Fruit fly (Drosophila melanogaster) whole organism, embryonic: ENCODE data around the gene ovm.
A peak's percentile ranks its signal among the peaks of the same experiment; 100 is the strongest.

Source experiments
- CG10209 ChIP-seq: fragments of 200-800 bp; sonication (Bioruptor generic); optimal IDR thresholded peaks from 3 replicates; lab custom pipeline; 2017; ENCODE audit warnings: missing biosample characterization, mild to moderate bottlenecking, missing genetic modification characterization, missing genetic modification reagents
- CG10979 ChIP-seq: fragments of 200-800 bp; sonication (Bioruptor generic); optimal IDR thresholded peaks from 2 replicates; lab custom pipeline; 2018; ENCODE audit warnings: missing biosample characterization, mild to moderate bottlenecking, missing genetic modification characterization, moderate library complexity
- CG13775 ChIP-seq: fragments of 200-800 bp; sonication (Bioruptor generic); optimal IDR thresholded peaks from 3 replicates; lab custom pipeline; 2017; ENCODE audit warnings: missing biosample characterization, mild to moderate bottlenecking, missing genetic modification characterization
- CG14441 ChIP-seq: fragments of 200-800 bp; sonication (Bioruptor generic); IDR thresholded peaks from 2 replicates; pipeline ENCODE4 v1.3.6; 2022; ENCODE audit warnings: missing biosample characterization, missing genetic modification characterization
- CG17385 ChIP-seq: fragments of 200-800 bp; sonication (Bioruptor generic); optimal IDR thresholded peaks from 3 replicates; lab custom pipeline; 2018; ENCODE audit warnings: missing biosample characterization, mild to moderate bottlenecking, missing genetic modification characterization
- CG17912 ChIP-seq: fragments of 200-800 bp; sonication (Bioruptor generic); optimal IDR thresholded peaks from 2 replicates; lab custom pipeline; 2018; ENCODE audit warnings: missing biosample characterization, mild to moderate bottlenecking, missing genetic modification characterization
- CG30403 ChIP-seq: fragments of 200-800 bp; sonication (Bioruptor generic); optimal IDR thresholded peaks from 3 replicates; lab custom pipeline; 2016; ENCODE audit warnings: missing biosample characterization, missing genetic modification characterization
- CG34376 ChIP-seq: fragments of 200-800 bp; sonication (Bioruptor generic); optimal IDR thresholded peaks from 2 replicates; lab custom pipeline; 2018; ENCODE audit warnings: missing biosample characterization, mild to moderate bottlenecking, missing genetic modification characterization
- CG4328 ChIP-seq: fragments of 200-800 bp; sonication (Bioruptor generic); optimal IDR thresholded peaks from 3 replicates; lab custom pipeline; 2017; ENCODE audit warnings: missing biosample characterization, missing genetic modification reagents, missing genetic modification characterization
- CG4360 ChIP-seq: fragments of 200-800 bp; sonication (Bioruptor generic); IDR thresholded peaks from 2 replicates; pipeline ENCODE4 v1.3.6; 2022; ENCODE audit warnings: missing biosample characterization, missing genetic modification characterization
- CG4404 ChIP-seq: fragments of 200-800 bp; sonication (Bioruptor generic); IDR thresholded peaks from 2 replicates; pipeline ENCODE4 v1.3.6; 2022; ENCODE audit warnings: missing biosample characterization, missing genetic modification characterization
- CG6254 ChIP-seq: fragments of 200-800 bp; sonication (Bioruptor generic); optimal IDR thresholded peaks from 3 replicates; lab custom pipeline; 2017; ENCODE audit warnings: mild to moderate bottlenecking, missing biosample characterization, missing genetic modification reagents, missing genetic modification characterization
- CG6689 ChIP-seq: fragments of 200-800 bp; sonication (Bioruptor generic); IDR thresholded peaks from 2 replicates; pipeline ENCODE4 v1.3.6; 2022; ENCODE audit warnings: missing biosample characterization, missing genetic modification characterization
- CG6854 ChIP-seq: fragments of 200-800 bp; sonication (Bioruptor generic); optimal IDR thresholded peaks from 3 replicates; lab custom pipeline; 2017; ENCODE audit warnings: missing biosample characterization, mild to moderate bottlenecking, missing genetic modification characterization
- CG9817 ChIP-seq: fragments of 200-800 bp; sonication (Bioruptor generic); optimal IDR thresholded peaks from 2 replicates; lab custom pipeline; 2018; ENCODE audit warnings: missing biosample characterization, mild to moderate bottlenecking, missing genetic modification characterization, moderate library complexity
- Deaf1 ChIP-seq: fragments of 200-800 bp; optimal IDR thresholded peaks from 3 replicates; lab custom pipeline; 2019; ENCODE audit warnings: missing biosample characterization, mild to moderate bottlenecking, missing genetic modification characterization, moderate library complexity
- Dfd ChIP-seq, 2 experiments: fragments of >200 bp; optimal IDR thresholded peaks; 2 replicates each; lab custom pipeline; 2017; ENCODE audit warnings: missing biosample characterization in 2 of 2, missing genetic modification characterization in 2 of 2
- Dp ChIP-seq: fragments of 200-800 bp; sonication (Bioruptor generic); optimal IDR thresholded peaks from 2 replicates; lab custom pipeline; 2018; ENCODE audit warnings: missing biosample characterization, mild to moderate bottlenecking, missing genetic modification characterization, moderate library complexity
- ERR ChIP-seq: fragments of 200-800 bp; sonication (Bioruptor generic); optimal IDR thresholded peaks from 2 replicates; lab custom pipeline; 2016; ENCODE audit warnings: missing biosample characterization, missing genetic modification characterization
- Fer1 ChIP-seq: fragments of 200-800 bp; sonication (Bioruptor generic); optimal IDR thresholded peaks from 2 replicates; lab custom pipeline; 2017; ENCODE audit warnings: missing biosample characterization, mild to moderate bottlenecking, missing genetic modification characterization
- Kr ChIP-seq: fragments of 200-800 bp; sonication (Bioruptor generic); optimal IDR thresholded peaks from 2 replicates; lab custom pipeline; 2017; ENCODE audit warnings: missing biosample characterization, mild to moderate bottlenecking, missing genetic modification characterization
- Lpt ChIP-seq: fragments of >200 bp; optimal IDR thresholded peaks from 2 replicates; lab custom pipeline; 2018; ENCODE audit warnings: missing biosample characterization, missing genetic modification characterization
- Mad ChIP-seq: fragments of 200-800 bp; sonication (Bioruptor generic); optimal IDR thresholded peaks from 2 replicates; lab custom pipeline; 2016; ENCODE audit warnings: missing biosample characterization, missing genetic modification characterization
- Meics ChIP-seq: fragments of 200-800 bp; sonication (Bioruptor generic); optimal IDR thresholded peaks from 2 replicates; lab custom pipeline; 2017; ENCODE audit warnings: missing biosample characterization, mild to moderate bottlenecking, missing genetic modification characterization
- Mes4 ChIP-seq: fragments of 200-800 bp; sonication (Bioruptor generic); optimal IDR thresholded peaks from 2 replicates; lab custom pipeline; 2016; ENCODE audit warnings: missing biosample characterization, missing genetic modification characterization
- Myb ChIP-seq: fragments of 200-800 bp; sonication (Bioruptor generic); optimal IDR thresholded peaks from 2 replicates; lab custom pipeline; 2016; ENCODE audit warnings: missing biosample characterization, missing genetic modification characterization
- Nf-YB ChIP-seq: fragments of 200-800 bp; sonication (Bioruptor generic); optimal IDR thresholded peaks from 3 replicates; lab custom pipeline; 2019; ENCODE audit warnings: missing biosample characterization, mild to moderate bottlenecking, missing genetic modification characterization, moderate library complexity
- Side ChIP-seq: fragments of 200-800 bp; sonication (Bioruptor generic); optimal IDR thresholded peaks from 2 replicates; lab custom pipeline; 2016; ENCODE audit warnings: missing biosample characterization, missing genetic modification characterization
- Sin3A ChIP-seq: fragments of >200 bp; optimal IDR thresholded peaks from 2 replicates; lab custom pipeline; 2018
- Spps ChIP-seq: fragments of 200-800 bp; sonication (Bioruptor generic); optimal IDR thresholded peaks from 2 replicates; lab custom pipeline; 2018; ENCODE audit warnings: missing biosample characterization, mild to moderate bottlenecking, missing genetic modification characterization
- Stat92E ChIP-seq, 3 experiments: fragments of >200 bp in 2 of 3; fragments of 200-800 bp in 1 of 3; sonication (Bioruptor generic) in 1 of 3; optimal IDR thresholded peaks; 2 replicates each; lab custom pipeline; 2017 to 2019; ENCODE audit warnings: missing biosample characterization in 3 of 3, missing genetic modification characterization in 3 of 3, mild to moderate bottlenecking in 1 of 3, moderate library complexity in 1 of 3
- abd-A ChIP-seq: fragments of 200-800 bp; sonication (Bioruptor generic); optimal IDR thresholded peaks from 3 replicates; lab custom pipeline; 2019; ENCODE audit warnings: missing biosample characterization, mild to moderate bottlenecking, missing genetic modification characterization, moderate library complexity
- az2 ChIP-seq: fragments of 200-800 bp; sonication (Bioruptor generic); optimal IDR thresholded peaks from 3 replicates; lab custom pipeline; 2016; ENCODE audit warnings: missing biosample characterization, missing genetic modification characterization
- dmrt99B ChIP-seq: fragments of 200-800 bp; sonication (Bioruptor generic); optimal IDR thresholded peaks from 2 replicates; lab custom pipeline; 2018; ENCODE audit warnings: missing biosample characterization, mild to moderate bottlenecking, missing genetic modification characterization, moderate library complexity
- gfzf ChIP-seq: fragments of 200-800 bp; sonication (Bioruptor generic); optimal IDR thresholded peaks from 2 replicates; lab custom pipeline; 2016; ENCODE audit warnings: missing biosample characterization, mild to moderate bottlenecking, missing genetic modification characterization, moderate library complexity
- hbn ChIP-seq: fragments of 200-800 bp; sonication (Bioruptor generic); IDR thresholded peaks from 2 replicates; pipeline ENCODE4 v1.3.6; 2022; ENCODE audit warnings: missing biosample characterization, missing genetic modification characterization; ENCODE audit not compliant: partially characterized antibody
- kni ChIP-seq: fragments of 200-800 bp; sonication (Bioruptor generic); optimal IDR thresholded peaks from 3 replicates; lab custom pipeline; 2017; ENCODE audit warnings: mild to moderate bottlenecking, missing biosample characterization, missing genetic modification reagents, missing genetic modification characterization
- lab ChIP-seq: fragments of 200-800 bp; sonication (Bioruptor generic); optimal IDR thresholded peaks from 3 replicates; lab custom pipeline; 2017; ENCODE audit warnings: missing biosample characterization, missing genetic modification characterization, mild to moderate bottlenecking, moderate library complexity, missing genetic modification reagents
- mirr ChIP-seq: fragments of 200-800 bp; sonication (Bioruptor generic); optimal IDR thresholded peaks from 3 replicates; lab custom pipeline; 2018; ENCODE audit warnings: missing biosample characterization, mild to moderate bottlenecking, missing genetic modification characterization
- oc ChIP-seq: fragments of 200-800 bp; sonication (Bioruptor generic); optimal IDR thresholded peaks from 2 replicates; lab custom pipeline; 2018; ENCODE audit warnings: missing biosample characterization, mild to moderate bottlenecking, missing genetic modification characterization, moderate library complexity
- onecut ChIP-seq: fragments of 200-800 bp; sonication (Bioruptor generic); IDR thresholded peaks from 2 replicates; pipeline ENCODE4 v1.3.6; 2022; ENCODE audit warnings: missing biosample characterization, missing genetic modification characterization
- row ChIP-seq: fragments of 200-800 bp; sonication (Bioruptor generic); IDR thresholded peaks from 3 replicates; pipeline ENCODE4 v1.3.6; 2022; ENCODE audit warnings: missing biosample characterization, missing genetic modification characterization
- sug ChIP-seq: fragments of 200-800 bp; optimal IDR thresholded peaks from 2 replicates; lab custom pipeline; 2019; ENCODE audit warnings: missing biosample characterization, mild to moderate bottlenecking, missing genetic modification characterization, moderate library complexity
- unpg ChIP-seq: fragments of 200-800 bp; sonication (Bioruptor generic); optimal IDR thresholded peaks from 3 replicates; lab custom pipeline; 2018; ENCODE audit warnings: missing biosample characterization, mild to moderate bottlenecking, missing genetic modification characterization, moderate library complexity
- vfl ChIP-seq: fragments of 200-800 bp; sonication (Bioruptor generic); optimal IDR thresholded peaks from 2 replicates; lab custom pipeline; 2016; ENCODE audit warnings: missing biosample characterization, missing genetic modification characterization
- zen ChIP-seq: fragments of 200-800 bp; sonication (Bioruptor generic); optimal IDR thresholded peaks from 3 replicates; lab custom pipeline; 2018; ENCODE audit warnings: missing biosample characterization, mild to moderate bottlenecking, missing genetic modification characterization, moderate library complexity
- zen2 ChIP-seq: fragments of 200-800 bp; sonication (Bioruptor generic); IDR thresholded peaks from 3 replicates; pipeline ENCODE4 v1.3.6; 2022; ENCODE audit warnings: missing biosample characterization, missing genetic modification characterization; ENCODE audit not compliant: partially characterized antibody
- zf30C ChIP-seq: fragments of 200-800 bp; sonication (Bioruptor generic); optimal IDR thresholded peaks from 3 replicates; lab custom pipeline; 2018; ENCODE audit warnings: missing biosample characterization, mild to moderate bottlenecking, missing genetic modification characterization

Gene ovm

dm6 chr2L:160581-161452, 20.0 kb upstream of the ovm start (continued):
- TF ChIP-seq Meics (GFP tag; lab: Kevin White, UChicago) (peak; percentile 10), onecut (peak; percentile 100), Kr (GFP tag; lab: Kevin White, UChicago) (peak; percentile 99), Myb (no peak), abd-A (tag; lab: Kevin White, UChicago) (peak; percentile 99), CG4404 (GFP tag; lab: Robert Waterston, UW) (no peak), CG17385 (peak; percentile 37), CG6689 (GFP tag; lab: Robert Waterston, UW) (no peak), Dfd (GFP tag; optimal IDR thresholded peaks at IDR 0.05; lab: Kevin White, UChicago) (no peak), zen (tag; lab: Kevin White, UChicago) (no peak), Sin3A (no peak), zen2 (no peak), CG10979 (tag; lab: Kevin White, UChicago) (peak; percentile 11), Lpt (GFP tag; lab: Kevin White, UChicago) (peak; percentile 34), gfzf (GFP tag; lab: Kevin White, UChicago) (no peak), az2 (GFP tag; lab: Kevin White, UChicago) (no peak), CG6254 (peak; percentile 85), hbn (no peak), CG13775 (GFP tag; lab: Kevin White, UChicago) (no peak), vfl (GFP tag; lab: Kevin White, UChicago) (peak; percentile 58), lab (peak; percentile 56), Deaf1 (tag; lab: Kevin White, UChicago) (peak; percentile 38), CG17912 (GFP tag; lab: Kevin White, UChicago) (peak; percentile 59), Spps (tag; lab: Kevin White, UChicago) (no peak), Dp (GFP tag; lab: Kevin White, UChicago) (no peak), CG30403 (GFP tag; lab: Kevin White, UChicago) (peak; percentile 9), CG4360 (GFP tag; lab: Robert Waterston, UW) (no peak), Mad (GFP tag; lab: Kevin White, UChicago) (peak; percentile 5), oc (peak; percentile 61), Mes4 (peak; percentile 40), CG10209 (GFP tag; lab: Kevin White, UChicago) (peak; percentile 6), CG6854 (peak; percentile 13), Side (GFP tag; lab: Kevin White, UChicago) (no peak), kni (GFP tag; lab: Kevin White, UChicago) (peak; percentile 100), CG4328 (GFP tag; lab: Kevin White, UChicago) (peak; percentile 70), Stat92E (GFP tag; optimal IDR thresholded peaks at IDR 0.05; lab: Kevin White, UChicago) (peak in 1 of 3 experiments; percentile 65), dmrt99B (tag; lab: Kevin White, UChicago) (peak; percentile 22), zf30C (GFP tag; lab: Kevin White, UChicago) (no peak), mirr (peak; percentile 86), CG34376 (GFP tag; lab: Kevin White, UChicago) (peak; percentile 75), Nf-YB (peak; percentile 59), row (no peak), CG14441 (GFP tag; lab: Robert Waterston, UW) (no peak), unpg (GFP tag; lab: Kevin White, UChicago) (no peak), CG9817 (peak; percentile 17), Fer1 (GFP tag; lab: Kevin White, UChicago) (peak; percentile 49), ERR (GFP tag; lab: Kevin White, UChicago) (peak; percentile 22), sug (tag; lab: Kevin White, UChicago) (peak; percentile 90)
